Fruit fly (Drosophila melanogaster): ENCODE measurements around the gene CG15210.

The CG15210 gene

dm6 chrX:10857376-10857775 is 18.3 kb downstream of the CG15210 start, which contains the start of the genes sofe and CG2186 (continued):
- TF ChIP-seq CG5953 (GFP tag; IDR thresholded peaks at IDR 0.05) (no peak), Asciz (GFP tag; optimal IDR thresholded peaks at IDR 0.05) (no peak), sob (GFP tag; IDR thresholded peaks at IDR 0.05) (peak; percentile 65), CG11696 (GFP tag; IDR thresholded peaks at IDR 0.05) (no peak), pnt (GFP tag; optimal IDR thresholded peaks at IDR 0.05) (peak; percentile 35), CG4404 (GFP tag; IDR thresholded peaks at IDR 0.05) (peak; percentile 45), Doc3 (GFP tag; IDR thresholded peaks at IDR 0.05; ENCODE audit: partially characterized antibody) (peak; percentile 87), hth (optimal IDR thresholded peaks at IDR 0.05) (no peak), usp (GFP tag; optimal IDR thresholded peaks at IDR 0.05) (no peak), Dp (GFP tag; optimal IDR thresholded peaks at IDR 0.05) (peak; percentile 76), mam (GFP tag; optimal IDR thresholded peaks at IDR 0.05) (peak; percentile 75), CG11695 (GFP tag; IDR thresholded peaks at IDR 0.05) (no peak), TFAM (GFP tag; optimal IDR thresholded peaks at IDR 0.05) (no peak), Xrp1 (GFP tag; IDR thresholded peaks at IDR 0.05) (peak; percentile 54; the same call in 1 of the 2 replicates), CG2199 (GFP tag; IDR thresholded peaks at IDR 0.05) (no peak), CG2116 (GFP tag; optimal IDR thresholded peaks at IDR 0.05) (peak; percentile 93), tio (GFP tag; optimal IDR thresholded peaks at IDR 0.05) (no peak), ab (GFP tag; optimal IDR thresholded peaks at IDR 0.05) (no peak), CG31224 (GFP tag; IDR thresholded peaks at IDR 0.05) (no peak; the same call in 1 of the 2 replicates), CG12769 (tag; optimal IDR thresholded peaks at IDR 0.05) (no peak), CG11456 (GFP tag; IDR thresholded peaks at IDR 0.05) (0 out of 3 replicates have a peak, but pooled peaks have one; percentile 37), dimm (GFP tag; IDR thresholded peaks at IDR 0.05) (no peak), CG16815 (GFP tag; optimal IDR thresholded peaks at IDR 0.05) (peak; percentile 30), Oli (tag; optimal IDR thresholded peaks at IDR 0.05) (peak; percentile 13), Jarid2 (GFP tag; optimal IDR thresholded peaks at IDR 0.05) (no peak), nerfin-1 (tag; optimal IDR thresholded peaks at IDR 0.05) (no peak), Dfd (GFP tag; optimal IDR thresholded peaks at IDR 0.05) (no peak), vfl (GFP tag; optimal IDR thresholded peaks at IDR 0.05) (peak; percentile 44), tna (GFP tag; IDR thresholded peaks at IDR 0.05; ENCODE audit: partially characterized antibody) (peak; percentile 70), Dll (GFP tag; IDR thresholded peaks at IDR 0.05; ENCODE audit: partially characterized antibody) (peak; percentile 94), zen2 (GFP tag; IDR thresholded peaks at IDR 0.05; ENCODE audit: partially characterized antibody) (peak; percentile 81; the same call in 1 of the 3 replicates), CG1603 (tag; optimal IDR thresholded peaks at IDR 0.05) (peak; percentile 86), CG15514 (GFP tag; optimal IDR thresholded peaks at IDR 0.05) (peak; percentile 69), CG31441 (GFP tag; IDR thresholded peaks at IDR 0.05) (no peak), HmgD (GFP tag; optimal IDR thresholded peaks at IDR 0.05) (no peak), CG12155 (GFP tag; optimal IDR thresholded peaks at IDR 0.05) (peak; percentile 68), hkb (optimal IDR thresholded peaks at IDR 0.05) (no peak), hkb (GFP tag; IDR thresholded peaks at IDR 0.05) (0 out of 2 replicates have a peak, but pooled peaks have one; percentile 39), Ada2b (GFP tag; IDR thresholded peaks at IDR 0.05) (no peak), CG43689 (GFP tag; IDR thresholded peaks at IDR 0.05) (no peak), Atf6 (GFP tag; IDR thresholded peaks at IDR 0.05) (peak; percentile 40; the same call in 1 of the 2 replicates), Max (GFP tag; optimal IDR thresholded peaks at IDR 0.05) (peak; percentile 64), Ravus (GFP tag; IDR thresholded peaks at IDR 0.05) (no peak), eyg (GFP tag; optimal IDR thresholded peaks at IDR 0.05) (no peak), CG8290 (GFP tag; optimal IDR thresholded peaks at IDR 0.05) (peak; percentile 17), CG8290 (tag; optimal IDR thresholded peaks at IDR 0.05) (no peak), Rfx (GFP tag; IDR thresholded peaks at IDR 0.05) (peak; percentile 70), CG11247 (GFP tag; IDR thresholded peaks at IDR 0.05) (no peak), CG11398 (GFP tag; optimal IDR thresholded peaks at IDR 0.05) (peak; percentile 5), CG5245 (GFP tag; optimal IDR thresholded peaks at IDR 0.05) (no peak), pho (GFP tag; optimal IDR thresholded peaks at IDR 0.05) (peak; percentile 44), gcm (GFP tag; optimal IDR thresholded peaks at IDR 0.05) (no peak), Mes4 (GFP tag; optimal IDR thresholded peaks at IDR 0.05) (peak; percentile 47)

All from whole organism, embryonic.